Worm (Caenorhabditis elegans): Measurements from ENCODE around the gene H02F09.3.

DNA sequence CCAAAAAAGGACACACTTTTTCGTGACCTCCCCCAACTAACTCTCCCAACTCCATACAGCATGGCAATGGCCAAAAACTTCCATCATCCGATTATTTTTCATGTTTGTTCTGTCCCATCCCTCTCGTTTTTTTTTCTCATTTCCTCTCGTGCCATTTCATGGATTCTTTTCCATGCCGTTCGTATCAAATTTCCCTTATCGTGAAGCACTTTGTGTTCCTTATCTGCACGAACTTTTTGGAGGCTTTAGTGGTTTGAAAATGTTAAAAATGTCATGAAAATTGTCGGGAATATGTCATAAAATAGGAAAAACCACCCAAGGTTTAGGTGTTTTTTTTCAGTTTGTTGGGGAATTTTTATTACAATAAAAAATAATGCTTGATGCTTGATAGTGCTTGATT lies 35.2 kb downstream of the H02F09.3 start:
- no peak for TF ChIP-seq fkh-2 (tag; optimal IDR thresholded peaks at IDR 0.05)
- TF ChIP-seq lin-15B (tag; optimal IDR thresholded peaks at IDR 0.05), result no peak
- TF ChIP-seq daf-12 (tag; optimal IDR thresholded peaks at IDR 0.05), result no peak
- no peak for TF ChIP-seq nhr-67 (tag; optimal IDR thresholded peaks at IDR 0.05)
- TF ChIP-seq ztf-11 (tag; optimal IDR thresholded peaks at IDR 0.05), result no peak
- TF ChIP-seq nhr-237 (tag; optimal IDR thresholded peaks at IDR 0.05), result no peak
- no peak for TF ChIP-seq nhr-76 (tag; optimal IDR thresholded peaks at IDR 0.05)
- no peak for TF ChIP-seq fos-1 (tag; optimal IDR thresholded peaks at IDR 0.05)
- no peak for TF ChIP-seq nhr-77 (tag; optimal IDR thresholded peaks at IDR 0.05)
- no peak for TF ChIP-seq ceh-9 (tag; optimal IDR thresholded peaks at IDR 0.05)
- no peak for TF ChIP-seq nhr-23 (tag; optimal IDR thresholded peaks at IDR 0.05)

Measured in whole organism, L3 larva.